Worm (Caenorhabditis elegans): ENCODE results near the gene ZC317.2.

The ZC317.2 gene

ce11 chrV:5504807-5505442 is 45.0 kb downstream of the ZC317.2 start, which contains the start of the genes dnj-19 and nhr-47 (continued):
- TF ChIP-seq dmd-8 (GFP tag; IDR thresholded peaks at IDR 0.05) (peak; percentile 64; the same call in 1 of the 2 replicates), ztf-7 (tag; optimal IDR thresholded peaks at IDR 0.05) (peak; percentile 81), ctbp-1 (GFP tag; IDR thresholded peaks at IDR 0.05) (peak; percentile 93), mxl-3 (GFP tag; optimal IDR thresholded peaks at IDR 0.05) (peak; percentile 79), nhr-111 (GFP tag; optimal IDR thresholded peaks at IDR 0.05) (no peak), unc-39 (tag; optimal IDR thresholded peaks at IDR 0.05) (no peak), mdl-1 (tag; optimal IDR thresholded peaks at IDR 0.05) (peak in 1 of 2 experiments; percentile 52), skn-1 (tag; optimal IDR thresholded peaks at IDR 0.05) (no peak), daf-19 (GFP tag; conservative IDR thresholded peaks at IDR 0.05) (no peak), ceh-28 (tag; optimal IDR thresholded peaks at IDR 0.05) (no peak), aha-1 (tag) (peak; percentile 99), zip-2 (tag; optimal IDR thresholded peaks at IDR 0.05) (peak; percentile 56), F49E8.2 (tag; optimal IDR thresholded peaks at IDR 0.05; ENCODE audit: borderline replicate concordance) (peak; percentile 48), attf-4 (tag; optimal IDR thresholded peaks at IDR 0.05) (no peak), madf-5 (GFP tag; IDR thresholded peaks at IDR 0.05) (no peak), mes-2 (tag; optimal IDR thresholded peaks at IDR 0.05; ENCODE audit: poor library complexity, severe bottlenecking) (peak; percentile 90), sdz-12 (GFP tag; optimal IDR thresholded peaks at IDR 0.05) (no peak), ceh-82 (tag; optimal IDR thresholded peaks at IDR 0.05) (no peak), madf-9 (GFP tag; conservative IDR thresholded peaks at IDR 0.05) (peak; percentile 65), nhr-102 (tag; optimal IDR thresholded peaks at IDR 0.05) (peak; percentile 95), nhr-42 (GFP tag; IDR thresholded peaks at IDR 0.05) (peak; percentile 91), fkh-10 (GFP tag; optimal IDR thresholded peaks at IDR 0.05) (peak; percentile 59), unc-130 (GFP tag; optimal IDR thresholded peaks at IDR 0.05) (peak; percentile 66), ZK337.2 (GFP tag; IDR thresholded peaks at IDR 0.05) (no peak), mdt-29 (GFP tag; IDR thresholded peaks at IDR 0.05) (peak; percentile 75), mep-1 (tag; optimal IDR thresholded peaks at IDR 0.05) (peak; percentile 92)

- TF ChIP-seq aha-1 (tag) (no peak), nhr-42 (GFP tag; IDR thresholded peaks at IDR 0.05) (no peak), unc-62 (GFP tag; optimal IDR thresholded peaks at IDR 0.05 in 1 of 2) (peak in 1 of 2 experiments; percentile 94), unc-62 (tag; optimal IDR thresholded peaks at IDR 0.05) (no peak), mdt-29 (GFP tag; IDR thresholded peaks at IDR 0.05) (no peak), lim-7 (GFP tag; IDR thresholded peaks at IDR 0.05) (no peak)
Observed at ce11 chrV:5509134-5509533, 49.2 kb downstream of the ZC317.2 start.

ce11 chrV:5509966-5510365 is 50.1 kb downstream of the ZC317.2 start:
- no peak for TF ChIP-seq nhr-111 (GFP tag; optimal IDR thresholded peaks at IDR 0.05)
- no peak for TF ChIP-seq nhr-25 (tag; optimal IDR thresholded peaks at IDR 0.05; ENCODE audit: borderline replicate concordance, insufficient read depth)
- TF ChIP-seq unc-62 (GFP tag; optimal IDR thresholded peaks at IDR 0.05 in 1 of 2), result peak in 1 of 2 experiments; percentile 94
- no peak for TF ChIP-seq unc-62 (tag; optimal IDR thresholded peaks at IDR 0.05)
- peak; percentile 59 for TF ChIP-seq dmd-6 (GFP tag; IDR thresholded peaks at IDR 0.05)
- TF ChIP-seq dve-1 (tag; optimal IDR thresholded peaks at IDR 0.05; ENCODE audit: insufficient read depth), result peak; percentile 16
- TF ChIP-seq set-16 (GFP tag; IDR thresholded peaks at IDR 0.05), result no peak
- TF ChIP-seq nhr-42 (GFP tag; IDR thresholded peaks at IDR 0.05), result no peak
- TF ChIP-seq ceh-32 (tag; optimal IDR thresholded peaks at IDR 0.05; ENCODE audit: poor library complexity), result no peak
- peak; percentile 34 for TF ChIP-seq lin-38 (GFP tag; IDR thresholded peaks at IDR 0.05)
- TF ChIP-seq daf-16 (GFP tag; optimal IDR thresholded peaks at IDR 0.05), result no peak
- peak; percentile 23 for TF ChIP-seq daf-16 (tag; optimal IDR thresholded peaks at IDR 0.05)
- TF ChIP-seq ztf-7 (tag; optimal IDR thresholded peaks at IDR 0.05), result no peak

All from whole organism, L4 larva.